Worm (Caenorhabditis elegans) whole organism, dauer: Measurements from ENCODE around the gene clc-17.

Experiments
- unc-62 ChIP-seq: sonication (generic microtip); optimal IDR thresholded peaks from 2 replicates; lab custom pipeline; 2017; ENCODE audit warnings: missing biosample characterization, missing genetic modification reagents, missing genetic modification characterization

clc-17 gene

ce11 chrX:11095480-11095879 is 11.7 kb upstream of the clc-17 start:
- TF ChIP-seq unc-62 (GFP tag; lab: Kevin White, UChicago), result no peak

- no peak for TF ChIP-seq unc-62 (GFP tag; lab: Kevin White, UChicago)
Observed at ce11 chrX:11097343-11097742, 9.8 kb upstream of the clc-17 start.

- TF ChIP-seq unc-62 (GFP tag; lab: Kevin White, UChicago), result no peak
Observed at ce11 chrX:11098086-11098485, 9.1 kb upstream of the clc-17 start, which contains the start of gene W02H3.3. W02H3.3 (minus strand) TSS chrX:11098186.

- no peak for TF ChIP-seq unc-62 (GFP tag; lab: Kevin White, UChicago)
Observed at ce11 chrX:11103173-11103572, 4.0 kb upstream of the clc-17 start.

ce11 chrX:11104883-11105629 is 2.1 kb upstream of the clc-17 start, which contains the start of gene W02H3.1:
W02H3.1 (minus strand) TSS chrX:11105460.
- TF ChIP-seq unc-62 (GFP tag; lab: Kevin White, UChicago), result no peak

ce11 chrX:11109200-11109599 is 2.0 kb downstream of the clc-17 start, which contains the start of gene grd-1:
grd-1 (plus strand) TSS chrX:11109440.
- TF ChIP-seq unc-62 (GFP tag; lab: Kevin White, UChicago), result no peak

ce11 chrX:11114420-11114819 is 7.2 kb downstream of the clc-17 start:
- TF ChIP-seq unc-62 (GFP tag; lab: Kevin White, UChicago), result no peak

- no peak for TF ChIP-seq unc-62 (GFP tag; lab: Kevin White, UChicago)
Observed at ce11 chrX:11116723-11117122, 9.5 kb downstream of the clc-17 start, which contains the start of gene nlp-66. nlp-66 (minus strand) TSS chrX:11116823.

ce11 chrX:11120808-11121207 is 13.6 kb downstream of the clc-17 start, which contains the start of gene R08B4.3:
R08B4.3 (minus strand) TSS chrX:11121005.
- TF ChIP-seq unc-62 (GFP tag; lab: Kevin White, UChicago), result no peak

ce11 chrX:11122412-11122811 is 15.2 kb downstream of the clc-17 start:
- TF ChIP-seq unc-62 (GFP tag; lab: Kevin White, UChicago), result no peak

ce11 chrX:11123998-11124397 is 16.8 kb downstream of the clc-17 start:
- TF ChIP-seq unc-62 (GFP tag; lab: Kevin White, UChicago), result no peak

ce11 chrX:11125520-11125919 is 18.3 kb downstream of the clc-17 start, which contains the start of gene alr-1:
alr-1 (minus strand) TSS chrX:11125620.
- TF ChIP-seq unc-62 (GFP tag; lab: Kevin White, UChicago), result no peak

- TF ChIP-seq unc-62 (GFP tag; lab: Kevin White, UChicago), result no peak
Observed at ce11 chrX:11126259-11126658, 19.1 kb downstream of the clc-17 start.

- no peak for TF ChIP-seq unc-62 (GFP tag; lab: Kevin White, UChicago)
Observed at ce11 chrX:11132260-11132659, 25.1 kb downstream of the clc-17 start.

- TF ChIP-seq unc-62 (GFP tag; lab: Kevin White, UChicago), result no peak
Observed at ce11 chrX:11134750-11135394, 27.7 kb downstream of the clc-17 start.

- no peak for TF ChIP-seq unc-62 (GFP tag; lab: Kevin White, UChicago)
Observed at ce11 chrX:11136988-11137387, 29.8 kb downstream of the clc-17 start.
